Fruit fly (Drosophila melanogaster) whole organism, pupa: ENCODE results near the gene Ube4A.

ENCODE experiments used
- CG10348 ChIP-seq: fragments of 200-800 bp; sonication (Bioruptor generic); IDR thresholded peaks from 2 replicates; pipeline ENCODE4 v1.3.6; 2022; ENCODE audit warnings: missing biosample characterization, missing genetic modification characterization
- CG12605 ChIP-seq: fragments of 200-800 bp; sonication (Bioruptor generic); IDR thresholded peaks from 2 replicates; pipeline ENCODE4 v1.3.6; 2022; ENCODE audit warnings: missing biosample characterization, missing genetic modification characterization
- CG13204 ChIP-seq: fragments of 200-800 bp; sonication (Bioruptor generic); optimal IDR thresholded peaks from 2 replicates; lab custom pipeline; 2018; ENCODE audit warnings: missing biosample characterization, mild to moderate bottlenecking, missing genetic modification characterization, moderate library complexity
- CG14655 ChIP-seq: fragments of 200-800 bp; sonication (Bioruptor generic); optimal IDR thresholded peaks from 3 replicates; lab custom pipeline; 2017; ENCODE audit warnings: mild to moderate bottlenecking, missing biosample characterization, missing genetic modification reagents, missing genetic modification characterization
- CG15710 ChIP-seq: fragments of 200-800 bp; sonication (Bioruptor generic); optimal IDR thresholded peaks from 2 replicates; lab custom pipeline; 2018; ENCODE audit warnings: missing biosample characterization, mild to moderate bottlenecking, missing genetic modification characterization, moderate library complexity
- CG17806 ChIP-seq: fragments of 200-800 bp; sonication (Bioruptor generic); optimal IDR thresholded peaks from 2 replicates; lab custom pipeline; 2018; ENCODE audit warnings: missing biosample characterization, mild to moderate bottlenecking, missing genetic modification characterization, moderate library complexity
- CG32121 ChIP-seq: fragments of 200-800 bp; sonication (Bioruptor generic); IDR thresholded peaks from 2 replicates; pipeline ENCODE4 v1.3.6; 2022; ENCODE audit warnings: missing biosample characterization, missing genetic modification characterization
- CG34367 ChIP-seq: fragments of 200-800 bp; sonication (Bioruptor generic); optimal IDR thresholded peaks from 2 replicates; lab custom pipeline; 2018; ENCODE audit warnings: missing biosample characterization, mild to moderate bottlenecking, missing genetic modification characterization
- CG4496 ChIP-seq: fragments of 200-800 bp; sonication (Bioruptor generic); IDR thresholded peaks from 3 replicates; pipeline ENCODE4 v1.3.6; 2022; ENCODE audit warnings: missing biosample characterization, missing genetic modification characterization
- CG8159 ChIP-seq: fragments of 200-800 bp; sonication (Bioruptor generic); optimal IDR thresholded peaks from 3 replicates; lab custom pipeline; 2018; ENCODE audit warnings: missing biosample characterization, mild to moderate bottlenecking, missing genetic modification characterization, moderate library complexity
- CG8301 ChIP-seq: fragments of 200-800 bp; sonication (Bioruptor generic); optimal IDR thresholded peaks from 2 replicates; lab custom pipeline; 2018; ENCODE audit warnings: missing biosample characterization, mild to moderate bottlenecking, missing genetic modification characterization
- CG9948 ChIP-seq: fragments of 200-800 bp; sonication (Bioruptor generic); optimal IDR thresholded peaks from 2 replicates; lab custom pipeline; 2018; ENCODE audit warnings: missing biosample characterization, mild to moderate bottlenecking, missing genetic modification characterization, moderate library complexity
- D1 ChIP-seq: fragments of 200-800 bp; sonication (Bioruptor generic); optimal IDR thresholded peaks from 2 replicates; lab custom pipeline; 2018; ENCODE audit warnings: missing biosample characterization, mild to moderate bottlenecking, missing genetic modification characterization, moderate library complexity
- EcR ChIP-seq: fragments of 200-800 bp; sonication (Bioruptor generic); optimal IDR thresholded peaks from 3 replicates; lab custom pipeline; 2019; ENCODE audit warnings: missing biosample characterization, missing genetic modification characterization, mild to moderate bottlenecking, moderate library complexity, missing genetic modification reagents
- Ets98B ChIP-seq: fragments of 200-800 bp; sonication (Bioruptor generic); IDR thresholded peaks from 2 replicates; pipeline ENCODE4 v1.3.6; 2022; ENCODE audit warnings: missing biosample characterization, missing genetic modification characterization
- Pif1A ChIP-seq: fragments of 200-800 bp; sonication (Bioruptor generic); optimal IDR thresholded peaks from 3 replicates; lab custom pipeline; 2016; ENCODE audit warnings: missing biosample characterization, missing genetic modification characterization
- Pif1B ChIP-seq: fragments of 200-800 bp; sonication (Bioruptor generic); optimal IDR thresholded peaks from 3 replicates; lab custom pipeline; 2016; ENCODE audit warnings: missing biosample characterization, missing genetic modification characterization
- Snoo ChIP-seq: fragments of 200-800 bp; sonication (Bioruptor generic); optimal IDR thresholded peaks from 3 replicates; lab custom pipeline; 2017; ENCODE audit warnings: missing biosample characterization, mild to moderate bottlenecking, missing genetic modification characterization, inconsistent platforms
- fd96Ca ChIP-seq: fragments of 200-800 bp; sonication (Bioruptor generic); IDR thresholded peaks from 3 replicates; pipeline ENCODE4 v1.3.6; 2022; ENCODE audit warnings: missing biosample characterization, missing genetic modification characterization
- gl ChIP-seq: fragments of 200-800 bp; sonication (Bioruptor generic); optimal IDR thresholded peaks from 2 replicates; lab custom pipeline; 2018; ENCODE audit warnings: missing biosample characterization, mild to moderate bottlenecking, missing genetic modification characterization
- rn ChIP-seq: fragments of 200-800 bp; sonication (Bioruptor generic); IDR thresholded peaks from 2 replicates; pipeline ENCODE4 v1.3.6; 2022; ENCODE audit warnings: missing biosample characterization, missing genetic modification characterization

Gene Ube4A

dm6 chr2L:6657969-6658748, at the start of gene Ube4A, which contains the start of gene CG31636:
TSS of gene Ube4A (plus strand) at chr2L:6658517.
TSS of gene CG31636 (minus strand) at chr2L:6658152.
- TF ChIP-seq EcR (GFP tag; lab: Kevin White, UChicago) (peak; percentile 60), fd96Ca (GFP tag; lab: Robert Waterston, UW) (no peak)

DNA sequence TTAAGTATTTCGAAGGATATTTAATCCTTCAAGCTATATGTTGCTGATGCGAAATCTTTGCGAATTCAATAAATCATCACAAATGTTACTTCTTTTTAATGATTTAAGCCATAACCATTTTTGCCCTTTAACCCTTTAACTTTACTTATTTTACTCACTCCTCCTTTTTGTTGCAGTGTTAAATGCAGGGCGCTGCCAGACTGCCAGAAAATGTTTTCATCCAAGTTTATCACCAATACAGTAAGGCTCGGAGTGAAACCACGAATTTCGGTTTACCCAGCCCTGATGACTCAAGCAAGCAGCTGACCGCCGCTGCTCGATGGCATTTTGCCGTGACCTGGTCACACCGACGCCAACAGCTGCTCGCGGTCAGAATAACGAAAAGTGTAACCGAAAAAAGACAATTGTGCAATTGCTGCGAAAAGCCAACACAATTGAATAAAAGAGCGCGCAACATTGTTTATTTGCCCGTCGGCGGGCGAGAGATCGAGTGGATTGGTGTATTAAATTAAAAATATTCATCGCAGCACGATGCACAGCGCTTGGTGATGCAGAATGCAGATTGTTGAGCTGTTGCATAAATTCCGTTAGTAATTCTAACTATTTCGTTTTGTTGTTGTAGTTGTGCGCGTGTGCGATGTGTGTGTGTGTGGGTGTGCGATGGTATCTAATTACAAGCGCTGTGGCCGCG, 47.5 kb upstream of the Ube4A start, which contains the start of gene CG11050:
Gene CG11050, plus strand, starts transcription at position 329 of the 691 bp plus-strand sequence.
- TF ChIP-seq CG9948 (tag; lab: Kevin White, UChicago) (peak; percentile 22), CG15710 (tag; lab: Kevin White, UChicago) (peak; percentile 19), Pif1B (GFP tag; lab: Kevin White, UChicago) (peak; percentile 35), CG12605 (GFP tag; lab: Robert Waterston, UW) (peak; percentile 76), EcR (GFP tag; lab: Kevin White, UChicago) (no peak), rn (GFP tag; lab: Robert Waterston, UW) (peak; percentile 37), Ets98B (peak; percentile 77), fd96Ca (GFP tag; lab: Robert Waterston, UW) (peak; percentile 61; the same call in 2 of the 3 replicates), CG17806 (tag; lab: Kevin White, UChicago) (peak; percentile 58), Pif1A (GFP tag; lab: Kevin White, UChicago) (peak; percentile 7), CG8159 (tag; lab: Kevin White, UChicago) (peak; percentile 50), CG34367 (tag; lab: Kevin White, UChicago) (peak; percentile 54), Snoo (tag; lab: Kevin White, UChicago) (peak; percentile 58), D1 (tag; lab: Kevin White, UChicago) (peak; percentile 30), CG10348 (GFP tag; lab: Robert Waterston, UW) (no peak), CG4496 (GFP tag; lab: Robert Waterston, UW) (peak; percentile 89), CG14655 (GFP tag; lab: Kevin White, UChicago) (peak; percentile 66), CG13204 (GFP tag; lab: Kevin White, UChicago) (no peak), gl (no peak), CG32121 (GFP tag; lab: Robert Waterston, UW) (peak; percentile 77), CG8301 (peak; percentile 68)

dm6 chr2L:6611374-6612005, 46.8 kb upstream of the Ube4A start:
- TF ChIP-seq fd96Ca (GFP tag; lab: Robert Waterston, UW) (0 out of 3 replicates have a peak, but pooled peaks have one; percentile 12), CG32121 (GFP tag; lab: Robert Waterston, UW) (no peak), Snoo (tag; lab: Kevin White, UChicago) (no peak), Pif1B (GFP tag; lab: Kevin White, UChicago) (no peak), CG34367 (tag; lab: Kevin White, UChicago) (no peak), Pif1A (GFP tag; lab: Kevin White, UChicago) (no peak), CG14655 (GFP tag; lab: Kevin White, UChicago) (peak; percentile 12), CG8159 (tag; lab: Kevin White, UChicago) (no peak), CG10348 (GFP tag; lab: Robert Waterston, UW) (no peak), CG9948 (tag; lab: Kevin White, UChicago) (no peak), CG8301 (peak; percentile 13), rn (GFP tag; lab: Robert Waterston, UW) (no peak), gl (no peak), EcR (GFP tag; lab: Kevin White, UChicago) (no peak), CG4496 (GFP tag; lab: Robert Waterston, UW) (no peak), CG13204 (GFP tag; lab: Kevin White, UChicago) (no peak)
- TF ChIP-seq, all 21 proteins: peak for 3

dm6 chr2L:6612477-6613004, 45.8 kb upstream of the Ube4A start:
- peak; percentile 100 for TF ChIP-seq gl
- TF ChIP-seq CG32121 (GFP tag; lab: Robert Waterston, UW) = peak; percentile 100
- peak; percentile 100 for TF ChIP-seq Ets98B
- peak; percentile 100 for TF ChIP-seq CG17806 (tag; lab: Kevin White, UChicago)
- TF ChIP-seq CG15710 (tag; lab: Kevin White, UChicago) = peak; percentile 100
- peak; percentile 100 for TF ChIP-seq D1 (tag; lab: Kevin White, UChicago)
- TF ChIP-seq Pif1B (GFP tag; lab: Kevin White, UChicago) = peak; percentile 100
- TF ChIP-seq fd96Ca (GFP tag; lab: Robert Waterston, UW) = peak; percentile 100
- TF ChIP-seq CG4496 (GFP tag; lab: Robert Waterston, UW) = peak; percentile 100
- TF ChIP-seq CG9948 (tag; lab: Kevin White, UChicago) = peak; percentile 100
- peak; percentile 100 for TF ChIP-seq CG13204 (GFP tag; lab: Kevin White, UChicago)
- TF ChIP-seq CG34367 (tag; lab: Kevin White, UChicago) = peak; percentile 100
- TF ChIP-seq CG12605 (GFP tag; lab: Robert Waterston, UW) = peak; percentile 100
- peak; percentile 87 for TF ChIP-seq EcR (GFP tag; lab: Kevin White, UChicago)
- peak; percentile 100 for TF ChIP-seq CG14655 (GFP tag; lab: Kevin White, UChicago)
- peak; percentile 100 for TF ChIP-seq CG8159 (tag; lab: Kevin White, UChicago)
- peak; percentile 100 for TF ChIP-seq CG8301
- TF ChIP-seq Pif1A (GFP tag; lab: Kevin White, UChicago) = peak; percentile 100
- peak; percentile 100 for TF ChIP-seq Snoo (tag; lab: Kevin White, UChicago)
- TF ChIP-seq CG10348 (GFP tag; lab: Robert Waterston, UW) = peak; percentile 100
- TF ChIP-seq rn (GFP tag; lab: Robert Waterston, UW) = peak; percentile 100
